Fruit fly (Drosophila melanogaster) whole organism, embryonic: Measurements from ENCODE around the gene Tnpo-SR.

Experiments
- Adf1 ChIP-seq: fragments of 200-800 bp; sonication (Bioruptor generic); IDR thresholded peaks from 2 replicates; pipeline ENCODE4 v1.3.6; 2022; ENCODE audit warnings: missing biosample characterization, missing genetic modification characterization
- Bgb ChIP-seq: fragments of 200-800 bp; sonication (Bioruptor generic); IDR thresholded peaks from 2 replicates; pipeline ENCODE4 v1.3.6; 2022; ENCODE audit warnings: missing biosample characterization, missing genetic modification characterization; ENCODE audit not compliant: partially characterized antibody
- CG11247 ChIP-seq: fragments of 200-800 bp; sonication (Bioruptor generic); IDR thresholded peaks from 2 replicates; pipeline ENCODE4 v1.3.6; 2022; ENCODE audit warnings: missing biosample characterization, missing genetic modification characterization
- CG11560 ChIP-seq: fragments of 200-800 bp; sonication (Bioruptor generic); IDR thresholded peaks from 3 replicates; pipeline ENCODE4 v1.3.6; 2022; ENCODE audit warnings: missing biosample characterization, missing genetic modification characterization
- CG11695 ChIP-seq: fragments of 200-800 bp; sonication (Bioruptor generic); IDR thresholded peaks from 3 replicates; pipeline ENCODE4 v1.3.6; 2022; ENCODE audit warnings: missing biosample characterization, missing genetic modification characterization
- CG12219 ChIP-seq: fragments of 200-800 bp; sonication (Bioruptor generic); optimal IDR thresholded peaks from 3 replicates; lab custom pipeline; 2018; ENCODE audit warnings: missing biosample characterization, mild to moderate bottlenecking, missing genetic modification characterization
- CG12659 ChIP-seq: fragments of 200-800 bp; sonication (Bioruptor generic); optimal IDR thresholded peaks from 3 replicates; lab custom pipeline; 2017; ENCODE audit warnings: mild to moderate bottlenecking, missing biosample characterization, missing genetic modification reagents, missing genetic modification characterization
- CG13287 ChIP-seq: fragments of 200-800 bp; sonication (Bioruptor generic); IDR thresholded peaks from 2 replicates; pipeline ENCODE4 v1.3.6; 2022; ENCODE audit warnings: missing biosample characterization, missing genetic modification characterization; ENCODE audit not compliant: partially characterized antibody
- CG15073 ChIP-seq: fragments of 200-800 bp; sonication (Bioruptor generic); optimal IDR thresholded peaks from 2 replicates; lab custom pipeline; 2016; ENCODE audit warnings: missing biosample characterization, missing genetic modification characterization
- CG15269 ChIP-seq: fragments of 200-800 bp; sonication (Bioruptor generic); optimal IDR thresholded peaks from 2 replicates; lab custom pipeline; 2018; ENCODE audit warnings: missing biosample characterization, mild to moderate bottlenecking, missing genetic modification characterization, moderate library complexity
- CG16815 ChIP-seq: fragments of 200-800 bp; sonication (Bioruptor generic); optimal IDR thresholded peaks from 3 replicates; lab custom pipeline; 2017; ENCODE audit warnings: missing biosample characterization, mild to moderate bottlenecking, missing genetic modification characterization
- CG31365 ChIP-seq: fragments of 200-800 bp; sonication (Bioruptor generic); optimal IDR thresholded peaks from 2 replicates; lab custom pipeline; 2018; ENCODE audit warnings: missing biosample characterization, mild to moderate bottlenecking, missing genetic modification characterization
- CG3407 ChIP-seq: fragments of 200-800 bp; sonication (Bioruptor generic); optimal IDR thresholded peaks from 2 replicates; lab custom pipeline; 2018; ENCODE audit warnings: missing biosample characterization, mild to moderate bottlenecking, missing genetic modification characterization
- CG6254 ChIP-seq: fragments of 200-800 bp; sonication (Bioruptor generic); optimal IDR thresholded peaks from 3 replicates; lab custom pipeline; 2017; ENCODE audit warnings: mild to moderate bottlenecking, missing biosample characterization, missing genetic modification reagents, missing genetic modification characterization
- CG7745 ChIP-seq: fragments of 200-800 bp; sonication (Bioruptor generic); optimal IDR thresholded peaks from 2 replicates; lab custom pipeline; 2018; ENCODE audit warnings: missing biosample characterization, mild to moderate bottlenecking, missing genetic modification characterization, moderate library complexity
- CG8388 ChIP-seq: fragments of 200-800 bp; sonication (Bioruptor generic); optimal IDR thresholded peaks from 2 replicates; lab custom pipeline; 2019; ENCODE audit warnings: missing biosample characterization, mild to moderate bottlenecking, missing genetic modification characterization, moderate library complexity
- CG8478 ChIP-seq: fragments of >200 bp; optimal IDR thresholded peaks from 2 replicates; lab custom pipeline; 2018
- CG9609 ChIP-seq: fragments of 200-800 bp; sonication (Bioruptor generic); optimal IDR thresholded peaks from 3 replicates; lab custom pipeline; 2016; ENCODE audit warnings: missing biosample characterization, missing genetic modification characterization
- CG9932 ChIP-seq: fragments of 200-800 bp; sonication (Bioruptor generic); IDR thresholded peaks from 2 replicates; pipeline ENCODE4 v1.3.6; 2022; ENCODE audit warnings: missing biosample characterization, missing genetic modification characterization
- CrebB ChIP-seq: fragments of 200-800 bp; sonication (Bioruptor generic); optimal IDR thresholded peaks from 3 replicates; lab custom pipeline; 2018; ENCODE audit warnings: missing biosample characterization, mild to moderate bottlenecking, missing genetic modification characterization
- Dek ChIP-seq: fragments of 200-800 bp; sonication (Bioruptor generic); optimal IDR thresholded peaks from 3 replicates; lab custom pipeline; 2019; ENCODE audit warnings: missing biosample characterization, mild to moderate bottlenecking, missing genetic modification characterization, moderate library complexity
- Ets97D ChIP-seq: fragments of 200-800 bp; sonication (Bioruptor generic); optimal IDR thresholded peaks from 3 replicates; lab custom pipeline; 2016; ENCODE audit warnings: missing biosample characterization, missing genetic modification characterization
- GATAe ChIP-seq: fragments of 200-800 bp; sonication (Bioruptor generic); conservative IDR thresholded peaks from 2 replicates; pipeline ENCODE4 v1.3.6; 2022; ENCODE audit warnings: missing biosample characterization, missing genetic modification characterization
- HLH4C ChIP-seq: fragments of 200-800 bp; sonication (Bioruptor generic); IDR thresholded peaks from 3 replicates; pipeline ENCODE4 v1.3.6; 2022; ENCODE audit warnings: missing biosample characterization, missing genetic modification characterization; ENCODE audit not compliant: partially characterized antibody
- Kr ChIP-seq: fragments of 200-800 bp; sonication (Bioruptor generic); optimal IDR thresholded peaks from 2 replicates; lab custom pipeline; 2017; ENCODE audit warnings: missing biosample characterization, mild to moderate bottlenecking, missing genetic modification characterization
- Lhr ChIP-seq: fragments of 200-800 bp; sonication (Bioruptor generic); optimal IDR thresholded peaks from 3 replicates; lab custom pipeline; 2017; ENCODE audit warnings: mild to moderate bottlenecking, missing biosample characterization, missing genetic modification reagents, missing genetic modification characterization
- MESR4 ChIP-seq: fragments of 200-800 bp; sonication (Bioruptor generic); optimal IDR thresholded peaks from 2 replicates; lab custom pipeline; 2018; ENCODE audit warnings: missing biosample characterization, mild to moderate bottlenecking, missing genetic modification characterization, moderate library complexity
- Sin3A ChIP-seq: fragments of >200 bp; optimal IDR thresholded peaks from 2 replicates; lab custom pipeline; 2018
- Trl ChIP-seq, 3 experiments: fragments of >200 bp in 2 of 3; fragments of 200-800 bp in 1 of 3; sonication (Bioruptor generic) in 1 of 3; optimal IDR thresholded peaks; 2 replicates in 1 of 3; 3 replicates in 2 of 3; lab custom pipeline; 2016 to 2017; ENCODE audit warnings: missing biosample characterization in 1 of 3, missing genetic modification characterization in 1 of 3
- corto ChIP-seq: fragments of 200-800 bp; sonication (Bioruptor generic); optimal IDR thresholded peaks from 2 replicates; lab custom pipeline; 2016; ENCODE audit warnings: missing biosample characterization, mild to moderate bottlenecking, missing genetic modification characterization, moderate library complexity
- disco-r ChIP-seq: fragments of 200-800 bp; sonication (Bioruptor generic); optimal IDR thresholded peaks from 2 replicates; lab custom pipeline; 2016; ENCODE audit warnings: missing biosample characterization, missing genetic modification characterization
- fu2 ChIP-seq: fragments of 200-800 bp; sonication (Bioruptor generic); optimal IDR thresholded peaks from 2 replicates; lab custom pipeline; 2016; ENCODE audit warnings: missing biosample characterization, missing genetic modification characterization
- gfzf ChIP-seq: fragments of 200-800 bp; sonication (Bioruptor generic); optimal IDR thresholded peaks from 2 replicates; lab custom pipeline; 2016; ENCODE audit warnings: missing biosample characterization, mild to moderate bottlenecking, missing genetic modification characterization, moderate library complexity
- insv ChIP-seq, 2 experiments: fragments of 200-800 bp; sonication (Bioruptor generic); optimal IDR thresholded peaks; 3 replicates each; lab custom pipeline; 2016 to 2018; ENCODE audit warnings: missing biosample characterization in 2 of 2, missing genetic modification characterization in 2 of 2
- knrl ChIP-seq: fragments of 200-800 bp; sonication (Bioruptor generic); IDR thresholded peaks from 3 replicates; pipeline ENCODE4 v1.3.6; 2022; ENCODE audit warnings: missing biosample characterization, missing genetic modification characterization; ENCODE audit not compliant: partially characterized antibody
- org-1 ChIP-seq: fragments of 200-800 bp; sonication (Bioruptor generic); optimal IDR thresholded peaks from 2 replicates; lab custom pipeline; 2017; ENCODE audit warnings: missing biosample characterization, missing genetic modification characterization
- psq ChIP-seq: fragments of 200-800 bp; sonication (Bioruptor generic); optimal IDR thresholded peaks from 2 replicates; lab custom pipeline; 2017; ENCODE audit warnings: missing biosample characterization, missing genetic modification characterization
- pum ChIP-seq: fragments of 200-800 bp; sonication (Bioruptor generic); optimal IDR thresholded peaks from 2 replicates; lab custom pipeline; 2016; ENCODE audit warnings: missing biosample characterization, missing genetic modification characterization
- scrt ChIP-seq: fragments of 200-800 bp; sonication (Bioruptor generic); optimal IDR thresholded peaks from 2 replicates; lab custom pipeline; 2018; ENCODE audit warnings: missing biosample characterization, mild to moderate bottlenecking, missing genetic modification characterization, moderate library complexity
- sens ChIP-seq: fragments of 200-800 bp; sonication (Bioruptor generic); peaks from one replicate; lab custom pipeline; 2016; ENCODE audit warnings: missing biosample characterization, missing genetic modification characterization
- stc ChIP-seq: fragments of 200-800 bp; sonication (Bioruptor generic); IDR thresholded peaks from 2 replicates; pipeline ENCODE4 v1.3.6; 2022; ENCODE audit warnings: missing biosample characterization, missing genetic modification characterization
- tll ChIP-seq, 2 experiments: fragments of 200-800 bp in 1 of 2; fragments of >200 bp in 1 of 2; sonication (Bioruptor generic) in 1 of 2; optimal IDR thresholded peaks; 2 replicates each; lab custom pipeline; 2017 to 2019; ENCODE audit warnings: missing biosample characterization in 2 of 2, missing genetic modification characterization in 2 of 2, mild to moderate bottlenecking in 1 of 2, moderate library complexity in 1 of 2
- trh ChIP-seq: fragments of 200-800 bp; sonication (Bioruptor generic); optimal IDR thresholded peaks from 2 replicates; lab custom pipeline; 2016; ENCODE audit warnings: missing biosample characterization, missing genetic modification characterization
- twi ChIP-seq: fragments of 200-800 bp; optimal IDR thresholded peaks from 2 replicates; lab custom pipeline; 2019; ENCODE audit warnings: missing biosample characterization, mild to moderate bottlenecking, missing genetic modification characterization, moderate library complexity
- unc-4 ChIP-seq: fragments of 200-800 bp; sonication (Bioruptor generic); IDR thresholded peaks from 2 replicates; pipeline ENCODE4 v1.3.6; 2022; ENCODE audit warnings: missing biosample characterization, missing genetic modification characterization; ENCODE audit not compliant: partially characterized antibody
- unpg ChIP-seq: fragments of 200-800 bp; sonication (Bioruptor generic); optimal IDR thresholded peaks from 3 replicates; lab custom pipeline; 2018; ENCODE audit warnings: missing biosample characterization, mild to moderate bottlenecking, missing genetic modification characterization, moderate library complexity
- vnd ChIP-seq: fragments of 200-800 bp; sonication (Bioruptor generic); IDR thresholded peaks from 3 replicates; pipeline ENCODE4 v1.3.6; 2022; ENCODE audit warnings: missing biosample characterization, missing genetic modification characterization; ENCODE audit not compliant: partially characterized antibody
- wek ChIP-seq: fragments of 200-800 bp; sonication (Bioruptor generic); optimal IDR thresholded peaks from 3 replicates; lab custom pipeline; 2018; ENCODE audit warnings: missing biosample characterization, mild to moderate bottlenecking, missing genetic modification characterization, moderate library complexity

Tnpo-SR gene

dm6 chr2L:2748480-2749143 is 11.1 kb upstream of the Tnpo-SR start (continued):
- TF ChIP-seq CG11695 (GFP tag; lab: Robert Waterston, UW): peak; percentile 91
- TF ChIP-seq twi (tag; lab: Kevin White, UChicago): peak; percentile 81
- peak; percentile 68 for TF ChIP-seq GATAe (GFP tag; lab: Robert Waterston, UW)
- peak; percentile 87 for TF ChIP-seq Dek
- TF ChIP-seq CG12219 (GFP tag; lab: Kevin White, UChicago): peak; percentile 61
- no peak for TF ChIP-seq corto (GFP tag; lab: Kevin White, UChicago)
- TF ChIP-seq psq: peak; percentile 66
- no peak for TF ChIP-seq Trl (optimal IDR thresholded peaks at IDR 0.05; lab: Kevin White, UChicago)
- peak; percentile 81 for TF ChIP-seq Trl (GFP tag; optimal IDR thresholded peaks at IDR 0.05; lab: Kevin White, UChicago)
- TF ChIP-seq CG6254 (GFP tag; lab: Kevin White, UChicago): no peak
- peak; percentile 74 for TF ChIP-seq CG11560 (tag; lab: Robert Waterston, UW)
- TF ChIP-seq CG13287 (GFP tag; lab: Robert Waterston, UW): peak; percentile 73
- TF ChIP-seq CG12659 (GFP tag; lab: Kevin White, UChicago): peak; percentile 93
- no peak for TF ChIP-seq scrt (GFP tag; lab: Kevin White, UChicago)
- TF ChIP-seq MESR4 (GFP tag; lab: Kevin White, UChicago): peak; percentile 90
- peak; percentile 34; the same call in 1 of the 2 replicates for TF ChIP-seq Bgb (GFP tag; lab: Robert Waterston, UW)
- TF ChIP-seq gfzf: peak; percentile 33
- TF ChIP-seq vnd (GFP tag; lab: Robert Waterston, UW): no peak
- peak; percentile 90 for TF ChIP-seq CG11247 (GFP tag; lab: Robert Waterston, UW)
- TF ChIP-seq Sin3A: peak; percentile 66
- peak; percentile 68 for TF ChIP-seq trh
- peak; percentile 96 for TF ChIP-seq CG9932 (GFP tag; lab: Robert Waterston, UW)
- peak; percentile 76 for TF ChIP-seq CG16815
- TF ChIP-seq CrebB (tag; lab: Kevin White, UChicago): peak; percentile 69
- TF ChIP-seq knrl (GFP tag; lab: Robert Waterston, UW): peak; percentile 39; the same call in 2 of the 3 replicates
- TF ChIP-seq unc-4 (GFP tag; lab: Robert Waterston, UW): peak; percentile 56
- TF ChIP-seq CG31365 (tag; lab: Kevin White, UChicago): peak; percentile 60
- no peak for TF ChIP-seq CG8478
- TF ChIP-seq Ets97D (GFP tag; lab: Kevin White, UChicago): peak; percentile 94
- no peak for TF ChIP-seq CG15073 (GFP tag; lab: Kevin White, UChicago)
- TF ChIP-seq tll (GFP tag; optimal IDR thresholded peaks at IDR 0.05; lab: Kevin White, UChicago): no peak
- TF ChIP-seq HLH4C (GFP tag; lab: Robert Waterston, UW): peak; percentile 42; the same call in 1 of the 3 replicates
- peak; percentile 90 for TF ChIP-seq CG15269 (tag; lab: Kevin White, UChicago)
- TF ChIP-seq CG7745 (tag; lab: Kevin White, UChicago): no peak
- peak; percentile 59 for TF ChIP-seq CG3407 (GFP tag; lab: Kevin White, UChicago)
- TF ChIP-seq unpg: peak; percentile 81
- peak; percentile 78; the same call in 1 of the 2 replicates for TF ChIP-seq stc (GFP tag; lab: Robert Waterston, UW)
- peak; percentile 67 for TF ChIP-seq org-1 (GFP tag; lab: Kevin White, UChicago)
- TF ChIP-seq Lhr (GFP tag; lab: Kevin White, UChicago): peak; percentile 78
- TF ChIP-seq Kr (GFP tag; lab: Kevin White, UChicago): no peak
- peak; percentile 58 for TF ChIP-seq disco-r (GFP tag; lab: Kevin White, UChicago)
- TF ChIP-seq fu2 (GFP tag; lab: Kevin White, UChicago): peak; percentile 77
- TF ChIP-seq wek (GFP tag; lab: Kevin White, UChicago): peak; percentile 61
- TF ChIP-seq sens (GFP tag; lab: Kevin White, UChicago): peak; percentile 91
- peak in 1 of 2 experiments; percentile 67 for TF ChIP-seq insv (GFP tag; optimal IDR thresholded peaks at IDR 0.05; lab: Kevin White, UChicago)
- peak; percentile 82 for TF ChIP-seq CG9609 (GFP tag; lab: Kevin White, UChicago)
- peak; percentile 87 for TF ChIP-seq CG8388 (GFP tag; lab: Kevin White, UChicago)
- peak; percentile 71 for TF ChIP-seq pum
- TF ChIP-seq Adf1 (GFP tag; lab: Robert Waterston, UW): peak; percentile 65
